Worm (Caenorhabditis elegans): ENCODE measurements around the gene Y51B9A.8.

- TF ChIP-seq lin-13 (tag; optimal IDR thresholded peaks at IDR 0.05) (no peak), blmp-1 (tag; optimal IDR thresholded peaks at IDR 0.05) (no peak), pha-4 (tag; optimal IDR thresholded peaks at IDR 0.05) (no peak), lsy-2 (tag; optimal IDR thresholded peaks at IDR 0.05) (no peak), hlh-1 (tag; optimal IDR thresholded peaks at IDR 0.05) (no peak), snpc-4 (tag; optimal IDR thresholded peaks at IDR 0.05) (no peak), sptf-1 (tag; optimal IDR thresholded peaks at IDR 0.05) (no peak), zip-8 (tag; optimal IDR thresholded peaks at IDR 0.05) (no peak), ceh-43 (GFP tag; optimal IDR thresholded peaks at IDR 0.05) (no peak), ces-1 (GFP tag; optimal IDR thresholded peaks at IDR 0.05) (no peak), unc-39 (tag; optimal IDR thresholded peaks at IDR 0.05) (no peak)
Observed at ce11 chrII:9372991-9373390, 25.7 kb upstream of the Y51B9A.8 start, which contains the start of gene C06C3.4.
